Worm (Caenorhabditis elegans): ENCODE measurements around the gene sqst-5.

- TF ChIP-seq nhr-11 (tag; optimal IDR thresholded peaks at IDR 0.05) (no peak), pqm-1 (tag; optimal IDR thresholded peaks at IDR 0.05) (no peak), K09A11.1 (tag; optimal IDR thresholded peaks at IDR 0.05; ENCODE audit: insufficient read depth) (no peak), hlh-8 (tag; optimal IDR thresholded peaks at IDR 0.05) (no peak), nfya-1 (tag; optimal IDR thresholded peaks at IDR 0.05) (no peak), ceh-24 (tag; optimal IDR thresholded peaks at IDR 0.05) (no peak), elt-4 (tag; optimal IDR thresholded peaks at IDR 0.05) (no peak), pha-4 (tag; optimal IDR thresholded peaks at IDR 0.05) (no peak), ets-4 (tag; optimal IDR thresholded peaks at IDR 0.05) (no peak), hlh-30 (tag; optimal IDR thresholded peaks at IDR 0.05; ENCODE audit: insufficient read depth) (no peak), ceh-19 (GFP tag; optimal IDR thresholded peaks at IDR 0.05) (no peak), fkh-10 (GFP tag; optimal IDR thresholded peaks at IDR 0.05) (no peak), ama-1 (optimal IDR thresholded peaks at IDR 0.05) (no peak)
Observed at ce11 chrIII:190686-191085, 43.3 kb upstream of the sqst-5 start, which contains the start of gene cox-17.
